Worm (Caenorhabditis elegans) whole organism, L3 larva: ENCODE measurements around the gene T20G5.8.

ENCODE experiments used
- R02D3.7 ChIP-seq: fragments of 150-350 bp; optimal IDR thresholded peaks from 2 replicates; lab custom pipeline; 2014; ENCODE audit warnings: missing biosample characterization, missing genetic modification characterization
- ZK546.5 ChIP-seq: sonication (generic microtip); optimal IDR thresholded peaks from 2 replicates; lab custom pipeline; 2017; ENCODE audit warnings: missing biosample characterization, missing genetic modification characterization
- aly-2 ChIP-seq: fragments of 150-350 bp; optimal IDR thresholded peaks from 2 replicates; lab custom pipeline; 2014; ENCODE audit warnings: missing biosample characterization, missing genetic modification characterization
- ama-1 ChIP-seq: fragments of 150-350 bp; optimal IDR thresholded peaks from 2 replicates; lab custom pipeline; 2018
- ceh-16 ChIP-seq: sonication (generic microtip); optimal IDR thresholded peaks from 2 replicates; lab custom pipeline; 2017; ENCODE audit warnings: missing biosample characterization, missing genetic modification characterization
- ceh-9 ChIP-seq: sonication (generic microtip); optimal IDR thresholded peaks from 2 replicates; lab custom pipeline; 2018; ENCODE audit warnings: missing biosample characterization, missing genetic modification characterization
- daf-12 ChIP-seq: fragments of 150-350 bp; optimal IDR thresholded peaks from 2 replicates; lab custom pipeline; 2014; ENCODE audit warnings: missing biosample characterization, missing genetic modification reagents, missing genetic modification characterization
- elt-2 ChIP-seq: sonication (generic microtip); optimal IDR thresholded peaks from 2 replicates; lab custom pipeline; 2016; ENCODE audit warnings: missing genetic modification reagents, mild to moderate bottlenecking, missing genetic modification characterization, missing compliant biosample characterization
- elt-3 ChIP-seq, 3 experiments: fragments of 150-350 bp in 1 of 3; sonication (generic microtip) in 2 of 3; optimal IDR thresholded peaks; 2 replicates in 2 of 3; 4 replicates in 1 of 3; lab custom pipeline; 2014 to 2017; ENCODE audit warnings: missing biosample characterization in 3 of 3, missing genetic modification characterization in 3 of 3
- eor-1 ChIP-seq, 2 experiments: fragments of 150-350 bp; optimal IDR thresholded peaks; 2 replicates each; lab custom pipeline; 2014 to 2018; ENCODE audit warnings: missing biosample characterization in 2 of 2, missing genetic modification characterization in 2 of 2
- fkh-10 ChIP-seq: sonication (generic microtip); optimal IDR thresholded peaks from 2 replicates; lab custom pipeline; 2017; ENCODE audit warnings: missing biosample characterization, missing genetic modification reagents, missing genetic modification characterization
- fos-1 ChIP-seq: fragments of 150-350 bp; optimal IDR thresholded peaks from 2 replicates; lab custom pipeline; 2014; ENCODE audit warnings: missing biosample characterization, missing genetic modification characterization
- hmg-11 ChIP-seq: sonication (generic microtip); optimal IDR thresholded peaks from 2 replicates; lab custom pipeline; 2016; ENCODE audit warnings: missing genetic modification characterization, missing compliant biosample characterization
- lin-39 ChIP-seq: fragments of 150-350 bp; optimal IDR thresholded peaks from 2 replicates; lab custom pipeline; 2018; ENCODE audit warnings: missing biosample characterization, missing genetic modification reagents, missing genetic modification characterization
- lsy-12 ChIP-seq: sonication (generic microtip); optimal IDR thresholded peaks from 2 replicates; lab custom pipeline; 2016; ENCODE audit warnings: mild to moderate bottlenecking, missing genetic modification characterization, missing compliant biosample characterization
- mml-1 ChIP-seq: fragments of 150-350 bp; sonication (generic microtip); optimal IDR thresholded peaks from 3 replicates; lab custom pipeline; 2014; ENCODE audit warnings: missing biosample characterization, missing genetic modification characterization
- nfya-1 ChIP-seq: sonication (generic microtip); optimal IDR thresholded peaks from 2 replicates; lab custom pipeline; 2017; ENCODE audit warnings: missing genetic modification characterization, mild to moderate bottlenecking, missing compliant biosample characterization, antibody characterized with exemption, moderate library complexity; ENCODE audit not compliant: insufficient read depth
- nhr-11 ChIP-seq: fragments of 150-350 bp; optimal IDR thresholded peaks from 2 replicates; lab custom pipeline; 2014; ENCODE audit warnings: missing biosample characterization, missing genetic modification characterization
- nhr-12 ChIP-seq: fragments of 150-350 bp; optimal IDR thresholded peaks from 2 replicates; lab custom pipeline; 2014; ENCODE audit warnings: missing biosample characterization, missing genetic modification characterization
- nhr-237 ChIP-seq: fragments of 150-350 bp; optimal IDR thresholded peaks from 2 replicates; lab custom pipeline; 2014; ENCODE audit warnings: missing biosample characterization, missing genetic modification characterization
- nhr-25 ChIP-seq: sonication (generic microtip); optimal IDR thresholded peaks from 2 replicates; lab custom pipeline; 2017; ENCODE audit warnings: missing biosample characterization, missing genetic modification characterization
- nhr-43 ChIP-seq: sonication (generic microtip); optimal IDR thresholded peaks from 2 replicates; lab custom pipeline; 2016; ENCODE audit warnings: mild to moderate bottlenecking, missing genetic modification characterization, missing compliant biosample characterization; ENCODE audit not compliant: poor library complexity, severe bottlenecking
- nhr-67 ChIP-seq: fragments of 150-350 bp; optimal IDR thresholded peaks from 2 replicates; lab custom pipeline; 2014; ENCODE audit warnings: missing biosample characterization, missing genetic modification characterization
- pha-4 ChIP-seq: fragments of 150-350 bp; optimal IDR thresholded peaks from 2 replicates; lab custom pipeline; 2014; ENCODE audit warnings: missing biosample characterization, missing genetic modification reagents, missing genetic modification characterization
- pqm-1 ChIP-seq: fragments of 150-350 bp; optimal IDR thresholded peaks from 2 replicates; lab custom pipeline; 2017; ENCODE audit warnings: missing biosample characterization, missing genetic modification characterization, inconsistent platforms
- sea-2 ChIP-seq: fragments of 150-350 bp; sonication (generic microtip); optimal IDR thresholded peaks from 4 replicates; lab custom pipeline; 2014; ENCODE audit warnings: missing biosample characterization, missing genetic modification reagents, missing genetic modification characterization
- skn-1 ChIP-seq: fragments of 150-350 bp; optimal IDR thresholded peaks from 2 replicates; lab custom pipeline; 2014; ENCODE audit warnings: missing biosample characterization, missing genetic modification characterization
- snpc-4 ChIP-seq: fragments of 150-350 bp; optimal IDR thresholded peaks from 2 replicates; lab custom pipeline; 2014; ENCODE audit warnings: missing biosample characterization, missing genetic modification characterization
- tbx-2 ChIP-seq: sonication (generic microtip); optimal IDR thresholded peaks from 2 replicates; lab custom pipeline; 2016; ENCODE audit warnings: mild to moderate bottlenecking, missing genetic modification characterization, missing compliant biosample characterization
- unc-39 ChIP-seq: sonication (generic microtip); optimal IDR thresholded peaks from 4 replicates; lab custom pipeline; 2017; ENCODE audit warnings: missing biosample characterization, missing genetic modification characterization
- unc-62 ChIP-seq: fragments of 150-350 bp; sonication (generic microtip); optimal IDR thresholded peaks from 4 replicates; lab custom pipeline; 2014; ENCODE audit warnings: missing biosample characterization, missing genetic modification reagents, missing genetic modification characterization
- zag-1 ChIP-seq: fragments of 150-350 bp; optimal IDR thresholded peaks from 2 replicates; lab custom pipeline; 2014; ENCODE audit warnings: missing biosample characterization, missing genetic modification characterization
- ztf-11 ChIP-seq: fragments of 150-350 bp; optimal IDR thresholded peaks from 2 replicates; lab custom pipeline; 2014; ENCODE audit warnings: missing biosample characterization, missing genetic modification characterization
- ztf-4 ChIP-seq: fragments of 150-350 bp; optimal IDR thresholded peaks from 2 replicates; lab custom pipeline; 2014; ENCODE audit warnings: missing biosample characterization, missing genetic modification characterization

T20G5.8 gene

DNA sequence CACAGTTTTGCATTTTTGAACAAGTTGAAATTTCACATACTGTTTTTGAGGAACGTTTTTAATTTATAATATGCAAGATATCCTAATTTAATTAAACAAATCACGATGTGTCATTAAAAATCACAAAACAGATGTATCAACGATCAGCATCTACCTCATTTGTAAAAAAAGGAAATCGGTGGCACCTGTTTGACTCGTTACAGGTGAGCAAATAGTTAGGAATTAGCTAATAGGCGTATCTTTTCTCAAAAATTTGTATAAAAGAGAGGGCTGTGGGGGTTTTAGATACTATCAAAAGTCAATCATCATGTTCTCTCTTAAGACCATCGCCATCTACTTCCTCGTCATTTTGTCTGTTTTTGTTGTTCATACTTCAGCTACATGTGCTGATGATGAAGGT is at the start of gene T20G5.8:
Gene T20G5.8 (plus strand): TSS at position 301 of the 400 bp plus-strand sequence.
- TF ChIP-seq nhr-12 (tag; lab: Kevin White, UChicago) (no peak), ZK546.5 (tag; lab: Kevin White, UChicago) (no peak), mml-1 (tag; lab: Kevin White, UChicago) (no peak), hmg-11 (no peak), fos-1 (tag; lab: Kevin White, UChicago) (no peak), pqm-1 (tag; lab: Kevin White, UChicago) (no peak), snpc-4 (tag; lab: Kevin White, UChicago) (no peak), nhr-25 (tag; lab: Kevin White, UChicago) (no peak), unc-62 (GFP tag; lab: Kevin White, UChicago) (no peak), skn-1 (tag; lab: Kevin White, UChicago) (no peak), nhr-67 (tag; lab: Kevin White, UChicago) (no peak), lin-39 (tag; lab: Kevin White, UChicago) (no peak), daf-12 (tag; lab: Kevin White, UChicago) (no peak), aly-2 (tag; lab: Kevin White, UChicago) (no peak), R02D3.7 (tag; lab: Kevin White, UChicago) (no peak), sea-2 (no peak), nfya-1 (tag; lab: Kevin White, UChicago) (no peak), unc-39 (tag; lab: Kevin White, UChicago) (no peak), elt-2 (no peak), pha-4 (tag; lab: Kevin White, UChicago) (no peak)
- TF ChIP-seq, all 47 proteins: peak for 0

DNA sequence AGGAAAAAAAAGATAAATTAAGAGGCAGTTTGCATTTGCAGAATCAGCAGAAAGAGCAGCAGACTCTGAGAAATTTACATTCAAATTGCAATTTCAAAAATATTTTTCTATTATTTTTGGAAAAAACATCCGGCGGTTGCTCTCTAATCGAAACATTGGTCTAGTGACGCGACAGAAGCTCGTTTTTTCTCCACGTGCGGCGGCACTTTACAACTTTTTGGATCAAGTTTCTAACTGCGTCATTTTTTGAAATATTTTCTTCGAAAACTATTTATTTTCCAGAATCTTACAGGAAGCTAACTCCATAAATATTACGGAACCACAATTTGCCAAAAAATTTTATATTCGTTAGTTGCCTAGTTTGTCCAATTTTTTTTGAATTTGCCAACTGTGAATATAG is 49.2 kb upstream of the T20G5.8 start:
- no peak for TF ChIP-seq skn-1 (tag; lab: Kevin White, UChicago)
- no peak for TF ChIP-seq ceh-9
- no peak for TF ChIP-seq ztf-11 (tag; lab: Kevin White, UChicago)
- no peak for TF ChIP-seq zag-1 (tag; lab: Kevin White, UChicago)
- no peak for TF ChIP-seq snpc-4 (tag; lab: Kevin White, UChicago)
- TF ChIP-seq daf-12 (tag; lab: Kevin White, UChicago), result no peak
- no peak for TF ChIP-seq nfya-1 (tag; lab: Kevin White, UChicago)
- TF ChIP-seq, all 47 proteins: peak for 0

DNA sequence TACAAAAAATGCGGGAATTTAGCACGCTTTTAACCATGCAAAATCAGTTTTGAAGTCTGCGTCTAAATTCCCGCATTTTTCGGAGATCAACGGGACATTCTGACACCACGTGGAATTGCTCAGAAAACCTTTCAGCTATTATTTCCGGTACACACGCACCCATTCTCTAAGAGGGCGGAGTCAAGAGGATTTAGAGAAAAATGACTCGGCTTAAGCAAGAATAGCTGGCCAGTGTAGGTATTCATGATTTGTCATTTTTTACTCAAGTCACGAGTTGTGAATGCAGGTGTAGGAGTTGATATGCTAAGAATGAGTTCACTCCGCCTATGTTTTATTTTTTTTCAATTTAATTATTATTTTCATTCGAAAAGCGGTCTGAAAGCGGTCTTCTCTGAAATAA is 48.4 kb upstream of the T20G5.8 start:
- TF ChIP-seq unc-62 (GFP tag; lab: Kevin White, UChicago), result no peak
- TF ChIP-seq aly-2 (tag; lab: Kevin White, UChicago), result no peak
- TF ChIP-seq elt-3 (tag; optimal IDR thresholded peaks at IDR 0.05; lab: Kevin White, UChicago), result no peak
- no peak for TF ChIP-seq ztf-4 (tag; lab: Kevin White, UChicago)
- TF ChIP-seq nhr-25 (tag; lab: Kevin White, UChicago), result no peak
- TF ChIP-seq nfya-1 (tag; lab: Kevin White, UChicago), result no peak
- TF ChIP-seq nhr-11, result no peak
- no peak for TF ChIP-seq R02D3.7 (tag; lab: Kevin White, UChicago)
- TF ChIP-seq snpc-4 (tag; lab: Kevin White, UChicago), result no peak
- no peak for TF ChIP-seq tbx-2 (tag; lab: Kevin White, UChicago)
- no peak for TF ChIP-seq unc-39 (tag; lab: Kevin White, UChicago)
- no peak for TF ChIP-seq daf-12 (tag; lab: Kevin White, UChicago)
- TF ChIP-seq ceh-9, result no peak
- TF ChIP-seq nhr-67 (tag; lab: Kevin White, UChicago), result no peak
- TF ChIP-seq eor-1 (tag; optimal IDR thresholded peaks at IDR 0.05; lab: Kevin White, UChicago), result no peak
- no peak for TF ChIP-seq nhr-43 (tag; lab: Kevin White, UChicago)
- TF ChIP-seq lin-39 (tag; lab: Kevin White, UChicago), result no peak
- no peak for TF ChIP-seq fkh-10 (GFP tag; lab: Kevin White, UChicago)
- TF ChIP-seq hmg-11, result no peak

DNA sequence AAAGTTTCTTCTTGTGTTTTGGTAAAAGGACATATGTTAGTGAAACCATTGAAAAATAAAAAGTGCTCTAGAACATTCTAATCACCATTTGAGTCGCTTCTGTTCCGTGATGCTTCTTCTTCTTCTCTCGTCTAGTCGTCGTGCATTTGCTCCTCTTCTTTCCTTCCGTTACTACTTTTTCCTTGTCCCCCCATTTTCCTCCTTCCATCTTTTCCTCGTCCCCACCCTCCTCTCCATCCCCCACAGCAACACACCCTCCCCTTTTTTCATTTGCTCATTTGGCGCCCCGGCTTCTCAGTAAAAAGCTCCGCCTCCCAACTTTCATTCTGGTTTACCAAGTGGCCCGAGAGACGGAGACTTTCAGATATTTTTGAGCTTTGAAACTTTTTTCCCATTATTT is 47.4 kb upstream of the T20G5.8 start:
- TF ChIP-seq lin-39 (tag; lab: Kevin White, UChicago) (peak; percentile 74), ama-1 (lab: Kevin White, UChicago) (peak; percentile 28), ceh-16 (tag; lab: Kevin White, UChicago) (no peak), tbx-2 (tag; lab: Kevin White, UChicago) (no peak), pqm-1 (tag; lab: Kevin White, UChicago) (no peak), pha-4 (tag; lab: Kevin White, UChicago) (no peak), nhr-237 (no peak), hmg-11 (peak; percentile 31), nhr-25 (tag; lab: Kevin White, UChicago) (no peak), lsy-12 (tag; lab: Kevin White, UChicago) (no peak), nfya-1 (tag; lab: Kevin White, UChicago) (peak; percentile 55)
